Fruit fly (Drosophila melanogaster) whole organism, embryonic: ENCODE data around the gene CG5639.

ENCODE experiments used
- CG11560 ChIP-seq: fragments of 200-800 bp; sonication (Bioruptor generic); IDR thresholded peaks from 3 replicates; pipeline ENCODE4 v1.3.6; 2022; ENCODE audit warnings: missing biosample characterization, missing genetic modification characterization
- CG11723 ChIP-seq: fragments of 200-800 bp; sonication (Bioruptor generic); optimal IDR thresholded peaks from 2 replicates; lab custom pipeline; 2017; ENCODE audit warnings: missing biosample characterization, mild to moderate bottlenecking, missing genetic modification characterization
- CG12104 ChIP-seq: fragments of 200-800 bp; sonication (Bioruptor generic); optimal IDR thresholded peaks from 3 replicates; lab custom pipeline; 2016; ENCODE audit warnings: missing biosample characterization, missing genetic modification characterization
- CG14050 ChIP-seq: fragments of 200-800 bp; sonication (Bioruptor generic); IDR thresholded peaks from 3 replicates; pipeline ENCODE4 v1.3.6; 2022; ENCODE audit warnings: missing biosample characterization, missing genetic modification characterization
- CG14441 ChIP-seq: fragments of 200-800 bp; sonication (Bioruptor generic); IDR thresholded peaks from 2 replicates; pipeline ENCODE4 v1.3.6; 2022; ENCODE audit warnings: missing biosample characterization, missing genetic modification characterization
- CG15073 ChIP-seq: fragments of 200-800 bp; sonication (Bioruptor generic); optimal IDR thresholded peaks from 2 replicates; lab custom pipeline; 2016; ENCODE audit warnings: missing biosample characterization, missing genetic modification characterization
- CG15479 ChIP-seq: fragments of 200-800 bp; sonication (Bioruptor generic); optimal IDR thresholded peaks from 3 replicates; lab custom pipeline; 2019; ENCODE audit warnings: missing biosample characterization, mild to moderate bottlenecking, missing genetic modification characterization, moderate library complexity
- CG15601 ChIP-seq: fragments of 200-800 bp; sonication (Bioruptor generic); optimal IDR thresholded peaks from 3 replicates; lab custom pipeline; 2019; ENCODE audit warnings: missing biosample characterization, mild to moderate bottlenecking, missing genetic modification characterization, moderate library complexity
- CG17802 ChIP-seq: fragments of 200-800 bp; sonication (Bioruptor generic); optimal IDR thresholded peaks from 2 replicates; lab custom pipeline; 2018; ENCODE audit warnings: missing biosample characterization, mild to moderate bottlenecking, missing genetic modification characterization, moderate library complexity
- CG17912 ChIP-seq: fragments of 200-800 bp; sonication (Bioruptor generic); optimal IDR thresholded peaks from 2 replicates; lab custom pipeline; 2018; ENCODE audit warnings: missing biosample characterization, mild to moderate bottlenecking, missing genetic modification characterization
- CG18476 ChIP-seq: fragments of 200-800 bp; sonication (Bioruptor generic); optimal IDR thresholded peaks from 2 replicates; lab custom pipeline; 2016; ENCODE audit warnings: missing biosample characterization, mild to moderate bottlenecking, missing genetic modification characterization
- CG18599 ChIP-seq: fragments of 200-800 bp; sonication (Bioruptor generic); optimal IDR thresholded peaks from 3 replicates; lab custom pipeline; 2017; ENCODE audit warnings: missing biosample characterization, missing genetic modification characterization, mild to moderate bottlenecking, moderate library complexity, missing genetic modification reagents
- CG4282 ChIP-seq: fragments of 200-800 bp; sonication (Bioruptor generic); optimal IDR thresholded peaks from 2 replicates; lab custom pipeline; 2016; ENCODE audit warnings: missing biosample characterization, missing genetic modification characterization
- CG6791 ChIP-seq: fragments of 200-800 bp; sonication (Bioruptor generic); IDR thresholded peaks from 3 replicates; pipeline ENCODE4 v1.3.6; 2022; ENCODE audit warnings: missing biosample characterization, missing genetic modification characterization; ENCODE audit not compliant: partially characterized antibody
- CG7357 ChIP-seq: fragments of 200-800 bp; sonication (Bioruptor generic); IDR thresholded peaks from 3 replicates; pipeline ENCODE4 v1.3.6; 2022; ENCODE audit warnings: missing biosample characterization, missing genetic modification characterization
- CG8281 ChIP-seq: fragments of 200-800 bp; sonication (Bioruptor generic); optimal IDR thresholded peaks from 2 replicates; lab custom pipeline; 2018; ENCODE audit warnings: missing biosample characterization, mild to moderate bottlenecking, missing genetic modification characterization, moderate library complexity
- D ChIP-seq, 2 experiments: fragments of 200-800 bp in 1 of 2; fragments of >200 bp in 1 of 2; sonication (Bioruptor generic) in 1 of 2; optimal IDR thresholded peaks; 2 replicates in 1 of 2; 3 replicates in 1 of 2; lab custom pipeline; 2017; ENCODE audit warnings: mild to moderate bottlenecking in 1 of 2, missing biosample characterization in 1 of 2, missing genetic modification characterization in 1 of 2, missing genetic modification reagents in 1 of 2
- Dbx ChIP-seq: fragments of 200-800 bp; sonication (Bioruptor generic); IDR thresholded peaks from 3 replicates; pipeline ENCODE4 v1.3.6; 2022; ENCODE audit warnings: missing biosample characterization, missing genetic modification characterization
- Dp ChIP-seq: fragments of 200-800 bp; sonication (Bioruptor generic); optimal IDR thresholded peaks from 2 replicates; lab custom pipeline; 2018; ENCODE audit warnings: missing biosample characterization, mild to moderate bottlenecking, missing genetic modification characterization, moderate library complexity
- HLH4C ChIP-seq: fragments of 200-800 bp; sonication (Bioruptor generic); IDR thresholded peaks from 3 replicates; pipeline ENCODE4 v1.3.6; 2022; ENCODE audit warnings: missing biosample characterization, missing genetic modification characterization; ENCODE audit not compliant: partially characterized antibody
- Hand ChIP-seq: fragments of 200-800 bp; sonication (Bioruptor generic); optimal IDR thresholded peaks from 2 replicates; lab custom pipeline; 2017; ENCODE audit warnings: mild to moderate bottlenecking, missing biosample characterization, missing genetic modification reagents, missing genetic modification characterization
- HmgZ ChIP-seq: fragments of 200-800 bp; sonication (Bioruptor generic); optimal IDR thresholded peaks from 2 replicates; lab custom pipeline; 2018; ENCODE audit warnings: missing biosample characterization, mild to moderate bottlenecking, missing genetic modification characterization
- Jarid2 ChIP-seq: fragments of 200-800 bp; sonication (Bioruptor generic); optimal IDR thresholded peaks from 3 replicates; lab custom pipeline; 2017; ENCODE audit warnings: mild to moderate bottlenecking, missing biosample characterization, missing genetic modification reagents, missing genetic modification characterization
- Lpt ChIP-seq: fragments of >200 bp; optimal IDR thresholded peaks from 2 replicates; lab custom pipeline; 2018; ENCODE audit warnings: missing biosample characterization, missing genetic modification characterization
- Mrtf ChIP-seq: fragments of 200-800 bp; sonication (Bioruptor generic); IDR thresholded peaks from 3 replicates; pipeline ENCODE4 v1.3.6; 2022; ENCODE audit warnings: missing biosample characterization, missing genetic modification characterization
- NC2β ChIP-seq: fragments of 200-800 bp; sonication (Bioruptor generic); optimal IDR thresholded peaks from 2 replicates; lab custom pipeline; 2016; ENCODE audit warnings: missing biosample characterization, missing genetic modification characterization
- NFAT ChIP-seq: fragments of 200-800 bp; sonication (Bioruptor generic); IDR thresholded peaks from 2 replicates; pipeline ENCODE4 v1.3.6; 2022; ENCODE audit warnings: missing biosample characterization, missing genetic modification characterization
- Nf-YC ChIP-seq: fragments of 200-800 bp; optimal IDR thresholded peaks from 3 replicates; lab custom pipeline; 2019; ENCODE audit warnings: missing biosample characterization, mild to moderate bottlenecking, missing genetic modification characterization, moderate library complexity
- Sox100B ChIP-seq: fragments of 200-800 bp; sonication (Bioruptor generic); optimal IDR thresholded peaks from 3 replicates; lab custom pipeline; 2018; ENCODE audit warnings: missing biosample characterization, mild to moderate bottlenecking, missing genetic modification characterization
- ash1 ChIP-seq: fragments of 200-800 bp; sonication (Bioruptor generic); optimal IDR thresholded peaks from 2 replicates; lab custom pipeline; 2018; ENCODE audit warnings: missing biosample characterization, mild to moderate bottlenecking, missing genetic modification characterization
- cwo ChIP-seq: fragments of 200-800 bp; sonication (Bioruptor generic); optimal IDR thresholded peaks from 3 replicates; lab custom pipeline; 2017; ENCODE audit warnings: missing biosample characterization, missing genetic modification characterization, mild to moderate bottlenecking, moderate library complexity, missing genetic modification reagents
- dan ChIP-seq: fragments of 200-800 bp; sonication (Bioruptor generic); IDR thresholded peaks from 2 replicates; pipeline ENCODE4 v1.3.6; 2022; ENCODE audit warnings: missing biosample characterization, missing genetic modification characterization
- danr ChIP-seq: fragments of 200-800 bp; sonication (Bioruptor generic); IDR thresholded peaks from 2 replicates; pipeline ENCODE4 v1.3.6; 2022; ENCODE audit warnings: missing biosample characterization, missing genetic modification characterization
- dm ChIP-seq: fragments of 200-800 bp; sonication (Bioruptor generic); optimal IDR thresholded peaks from 3 replicates; lab custom pipeline; 2016; ENCODE audit warnings: missing biosample characterization, missing genetic modification characterization
- dpn ChIP-seq, 2 experiments: fragments of 200-800 bp; sonication (Bioruptor generic); optimal IDR thresholded peaks; 3 replicates each; lab custom pipeline; 2016; ENCODE audit warnings: missing biosample characterization in 2 of 2, missing genetic modification characterization in 2 of 2
- ewg ChIP-seq: fragments of 200-800 bp; sonication (Bioruptor generic); optimal IDR thresholded peaks from 3 replicates; lab custom pipeline; 2017; ENCODE audit warnings: mild to moderate bottlenecking, missing biosample characterization, missing genetic modification reagents, missing genetic modification characterization
- fd64A ChIP-seq: fragments of 200-800 bp; sonication (Bioruptor generic); optimal IDR thresholded peaks from 3 replicates; lab custom pipeline; 2018; ENCODE audit warnings: missing biosample characterization, mild to moderate bottlenecking, missing genetic modification characterization
- grn ChIP-seq: fragments of 200-800 bp; sonication (Bioruptor generic); optimal IDR thresholded peaks from 3 replicates; lab custom pipeline; 2017; ENCODE audit warnings: missing biosample characterization, missing genetic modification characterization
- gro ChIP-seq: fragments of 200-800 bp; sonication (Bioruptor generic); optimal IDR thresholded peaks from 2 replicates; lab custom pipeline; 2016; ENCODE audit warnings: missing biosample characterization, missing genetic modification characterization
- gsb-n ChIP-seq: fragments of 200-800 bp; sonication (Bioruptor generic); optimal IDR thresholded peaks from 3 replicates; lab custom pipeline; 2018; ENCODE audit warnings: missing biosample characterization, mild to moderate bottlenecking, missing genetic modification characterization
- lab ChIP-seq: fragments of 200-800 bp; sonication (Bioruptor generic); optimal IDR thresholded peaks from 3 replicates; lab custom pipeline; 2017; ENCODE audit warnings: missing biosample characterization, missing genetic modification characterization, mild to moderate bottlenecking, moderate library complexity, missing genetic modification reagents
- luna ChIP-seq: fragments of 200-800 bp; sonication (Bioruptor generic); optimal IDR thresholded peaks from 2 replicates; lab custom pipeline; 2016; ENCODE audit warnings: missing biosample characterization, missing genetic modification characterization
- oc ChIP-seq: fragments of 200-800 bp; sonication (Bioruptor generic); optimal IDR thresholded peaks from 2 replicates; lab custom pipeline; 2018; ENCODE audit warnings: missing biosample characterization, mild to moderate bottlenecking, missing genetic modification characterization, moderate library complexity
- odd ChIP-seq: fragments of 200-800 bp; sonication (Bioruptor generic); optimal IDR thresholded peaks from 2 replicates; lab custom pipeline; 2017; ENCODE audit warnings: missing biosample characterization, mild to moderate bottlenecking, missing genetic modification characterization
- scrt ChIP-seq: fragments of 200-800 bp; sonication (Bioruptor generic); optimal IDR thresholded peaks from 2 replicates; lab custom pipeline; 2018; ENCODE audit warnings: missing biosample characterization, mild to moderate bottlenecking, missing genetic modification characterization, moderate library complexity
- sd ChIP-seq: fragments of 200-800 bp; sonication (Bioruptor generic); optimal IDR thresholded peaks from 3 replicates; lab custom pipeline; 2018; ENCODE audit warnings: missing biosample characterization, mild to moderate bottlenecking, missing genetic modification characterization, moderate library complexity
- sr ChIP-seq: fragments of 200-800 bp; sonication (Bioruptor generic); IDR thresholded peaks from 3 replicates; pipeline ENCODE4 v1.3.6; 2022; ENCODE audit warnings: missing biosample characterization, missing genetic modification characterization
- ssp ChIP-seq: fragments of 200-800 bp; sonication (Bioruptor generic); IDR thresholded peaks from 2 replicates; pipeline ENCODE4 v1.3.6; 2022; ENCODE audit warnings: missing biosample characterization, missing genetic modification characterization
- tgo ChIP-seq: fragments of 200-800 bp; sonication (Bioruptor generic); IDR thresholded peaks from 3 replicates; pipeline ENCODE4 v1.3.6; 2022; ENCODE audit warnings: missing biosample characterization, missing genetic modification characterization
- ttk ChIP-seq: fragments of 200-800 bp; sonication (Bioruptor generic); IDR thresholded peaks from 2 replicates; pipeline ENCODE4 v2.1.2; 2022; ENCODE audit warnings: missing biosample characterization, missing genetic modification characterization
- unpg ChIP-seq: fragments of 200-800 bp; sonication (Bioruptor generic); optimal IDR thresholded peaks from 3 replicates; lab custom pipeline; 2018; ENCODE audit warnings: missing biosample characterization, mild to moderate bottlenecking, missing genetic modification characterization, moderate library complexity

The CG5639 gene

dm6 chr3R:27556972-27557371, 39.0 kb downstream of the CG5639 start (continued):
- TF ChIP-seq odd (GFP tag; lab: Kevin White, UChicago): no peak
- TF ChIP-seq ewg: no peak
- no peak for TF ChIP-seq Nf-YC (tag; lab: Kevin White, UChicago)
- no peak for TF ChIP-seq grn
- TF ChIP-seq Dp: no peak
- no peak for TF ChIP-seq Jarid2 (GFP tag; lab: Kevin White, UChicago)
- peak; percentile 39 for TF ChIP-seq gro (GFP tag; lab: Kevin White, UChicago)
- TF ChIP-seq ash1: no peak
- TF ChIP-seq D (optimal IDR thresholded peaks at IDR 0.05; lab: Kevin White, UChicago): no peak
- no peak for TF ChIP-seq D (GFP tag; optimal IDR thresholded peaks at IDR 0.05; lab: Kevin White, UChicago)
- TF ChIP-seq dan (GFP tag; lab: Robert Waterston, UW): no peak
- TF ChIP-seq CG15479 (GFP tag; lab: Kevin White, UChicago): no peak
- no peak for TF ChIP-seq NC2β
- TF ChIP-seq HmgZ (tag; lab: Kevin White, UChicago): no peak
- TF ChIP-seq tgo: peak; percentile 34; the same call in 2 of the 3 replicates
- TF ChIP-seq dpn (GFP tag; optimal IDR thresholded peaks at IDR 0.05; lab: Kevin White, UChicago): peak; percentile 12 to 14
- TF ChIP-seq CG18476 (GFP tag; lab: Kevin White, UChicago): no peak
- TF ChIP-seq fd64A (GFP tag; lab: Kevin White, UChicago): no peak
- TF ChIP-seq CG4282 (GFP tag; lab: Kevin White, UChicago): no peak
- no peak for TF ChIP-seq luna (GFP tag; lab: Kevin White, UChicago)
- no peak for TF ChIP-seq CG15073 (GFP tag; lab: Kevin White, UChicago)
- 0 out of 2 replicates have a peak, but pooled peaks have one; percentile 31 for TF ChIP-seq ssp (GFP tag; lab: Robert Waterston, UW)
- TF ChIP-seq danr (GFP tag; lab: Robert Waterston, UW): no peak
- TF ChIP-seq ttk: no peak
- TF ChIP-seq CG15601 (tag; lab: Kevin White, UChicago): no peak
- no peak for TF ChIP-seq Lpt (GFP tag; lab: Kevin White, UChicago)
- TF ChIP-seq CG12104 (GFP tag; lab: Kevin White, UChicago): no peak
- no peak for TF ChIP-seq CG14050
- peak; percentile 62 for TF ChIP-seq CG18599 (GFP tag; lab: Kevin White, UChicago)
- TF ChIP-seq unpg (GFP tag; lab: Kevin White, UChicago): peak; percentile 3
- peak; percentile 24 for TF ChIP-seq scrt (GFP tag; lab: Kevin White, UChicago)
- no peak for TF ChIP-seq CG11560 (tag; lab: Robert Waterston, UW)
- TF ChIP-seq cwo: peak; percentile 23
- TF ChIP-seq dm: no peak
- TF ChIP-seq CG14441 (GFP tag; lab: Robert Waterston, UW): peak; percentile 59
- no peak for TF ChIP-seq CG17912 (GFP tag; lab: Kevin White, UChicago)
- TF ChIP-seq CG6791: no peak
- no peak for TF ChIP-seq HLH4C (GFP tag; lab: Robert Waterston, UW)
- no peak for TF ChIP-seq CG17802
- no peak for TF ChIP-seq Sox100B (GFP tag; lab: Kevin White, UChicago)
- TF ChIP-seq sd (tag; lab: Kevin White, UChicago): no peak
- TF ChIP-seq CG11723 (GFP tag; lab: Kevin White, UChicago): no peak
- no peak for TF ChIP-seq Hand (GFP tag; lab: Kevin White, UChicago)
- TF ChIP-seq CG8281 (tag; lab: Kevin White, UChicago): no peak
- TF ChIP-seq CG7357 (GFP tag; lab: Robert Waterston, UW): no peak
- TF ChIP-seq Mrtf (GFP tag; lab: Robert Waterston, UW): no peak
- peak; percentile 55; the same call in 1 of the 2 replicates for TF ChIP-seq NFAT
- no peak for TF ChIP-seq sr
- no peak for TF ChIP-seq gsb-n
- TF ChIP-seq lab (GFP tag; lab: Kevin White, UChicago): peak; percentile 55
- TF ChIP-seq Dbx (GFP tag; lab: Robert Waterston, UW): 0 out of 3 replicates have a peak, but pooled peaks have one; percentile 65
- no peak for TF ChIP-seq oc
